Worm (Caenorhabditis elegans) whole organism, mixed stage, embryonic: ENCODE measurements around the gene mec-10.

Experiments
- lin-13 ChIP-seq: fragments of 150-350 bp; optimal IDR thresholded peaks from 2 replicates; lab custom pipeline; 2014; ENCODE audit warnings: missing biosample characterization, missing genetic modification characterization
- nhr-12 ChIP-seq: fragments of 150-350 bp; optimal IDR thresholded peaks from 2 replicates; lab custom pipeline; 2014; ENCODE audit warnings: missing biosample characterization, missing genetic modification characterization
- nhr-76 ChIP-seq: sonication (generic microtip); optimal IDR thresholded peaks from 2 replicates; lab custom pipeline; 2017; ENCODE audit warnings: missing biosample characterization, missing genetic modification characterization
- sem-2 ChIP-seq: fragments of 200-800 bp; sonication (Bioruptor generic); optimal IDR thresholded peaks from 2 replicates; lab custom pipeline; 2018; ENCODE audit warnings: mild to moderate bottlenecking, missing genetic modification characterization, missing compliant biosample characterization
- sptf-1 ChIP-seq: sonication (generic microtip); optimal IDR thresholded peaks from 2 replicates; lab custom pipeline; 2017; ENCODE audit warnings: mild to moderate bottlenecking, missing genetic modification characterization, moderate library complexity, missing compliant biosample characterization
- ztf-11 ChIP-seq: fragments of 150-350 bp; optimal IDR thresholded peaks from 2 replicates; lab custom pipeline; 2014; ENCODE audit warnings: missing biosample characterization, missing genetic modification characterization

ce11 chrX:8500922-8501321 lies 30.8 kb upstream of the mec-10 start, which contains the start of gene grd-4:
- TF ChIP-seq nhr-76 (tag; lab: Kevin White, UChicago): no peak
- no peak for TF ChIP-seq ztf-11 (tag; lab: Kevin White, UChicago)
- no peak for TF ChIP-seq lin-13 (tag; lab: Kevin White, UChicago)
- TF ChIP-seq nhr-12: no peak
- no peak for TF ChIP-seq sem-2 (GFP tag; lab: Kevin White, UChicago)
- TF ChIP-seq sptf-1 (tag; lab: Kevin White, UChicago): no peak
